Worm (Caenorhabditis elegans) whole organism, mixed stage, embryonic: ENCODE measurements around the gene catp-8.

ENCODE experiments used
- ceh-83 ChIP-seq: fragments of 200-800 bp; sonication (Bioruptor generic); optimal IDR thresholded peaks from 2 replicates; lab custom pipeline; 2018; ENCODE audit warnings: mild to moderate bottlenecking, missing genetic modification characterization, missing compliant biosample characterization
- ces-1 ChIP-seq: fragments of 150-350 bp; optimal IDR thresholded peaks from 2 replicates; lab custom pipeline; 2014; ENCODE audit warnings: missing biosample characterization, missing genetic modification reagents, missing genetic modification characterization
- flh-1 ChIP-seq: fragments of 200-800 bp; sonication (Bioruptor generic); optimal IDR thresholded peaks from 2 replicates; lab custom pipeline; 2018; ENCODE audit warnings: mild to moderate bottlenecking, missing genetic modification characterization, moderate library complexity, missing compliant biosample characterization
- ham-2 ChIP-seq: fragments of 200-800 bp; sonication (Bioruptor generic); optimal IDR thresholded peaks from 2 replicates; lab custom pipeline; 2018; ENCODE audit warnings: mild to moderate bottlenecking, missing genetic modification characterization, missing compliant biosample characterization
- lsy-2 ChIP-seq: fragments of 150-350 bp; optimal IDR thresholded peaks from 2 replicates; lab custom pipeline; 2014; ENCODE audit warnings: missing biosample characterization, missing genetic modification characterization
- mep-1 ChIP-seq: fragments of 150-350 bp; optimal IDR thresholded peaks from 2 replicates; lab custom pipeline; 2017; ENCODE audit warnings: missing biosample characterization, missing genetic modification reagents, missing genetic modification characterization, inconsistent platforms
- nhr-12 ChIP-seq: fragments of 150-350 bp; optimal IDR thresholded peaks from 2 replicates; lab custom pipeline; 2014; ENCODE audit warnings: missing biosample characterization, missing genetic modification characterization
- pha-4 ChIP-seq: fragments of 150-350 bp; optimal IDR thresholded peaks from 2 replicates; lab custom pipeline; 2018; ENCODE audit warnings: missing biosample characterization, missing genetic modification reagents, missing genetic modification characterization
- unc-62 ChIP-seq: fragments of 150-350 bp; optimal IDR thresholded peaks from 2 replicates; lab custom pipeline; 2014; ENCODE audit warnings: missing biosample characterization, missing genetic modification reagents, missing genetic modification characterization
- ztf-11 ChIP-seq: fragments of 150-350 bp; optimal IDR thresholded peaks from 2 replicates; lab custom pipeline; 2014; ENCODE audit warnings: missing biosample characterization, missing genetic modification characterization

ce11 chrIV:11527752-11528151 lies 48.7 kb upstream of the catp-8 start, which contains the start of gene M04B2.2:
- TF ChIP-seq lsy-2 (tag; lab: Kevin White, UChicago) (no peak), flh-1 (GFP tag; lab: Kevin White, UChicago) (no peak), pha-4 (no peak), ztf-11 (tag; lab: Kevin White, UChicago) (no peak), ces-1 (GFP tag; lab: Kevin White, UChicago) (no peak), mep-1 (tag; lab: Kevin White, UChicago) (no peak), nhr-12 (tag; lab: Kevin White, UChicago) (no peak), unc-62 (GFP tag; lab: Kevin White, UChicago) (no peak), ceh-83 (GFP tag; lab: Kevin White, UChicago) (no peak), ham-2 (no peak)
